Fruit fly (Drosophila melanogaster) whole organism, embryonic: ENCODE results near the gene CG2617.

ENCODE experiments used
- Adf1 ChIP-seq: fragments of 200-800 bp; sonication (Bioruptor generic); IDR thresholded peaks from 2 replicates; pipeline ENCODE4 v1.3.6; 2022; ENCODE audit warnings: missing biosample characterization, missing genetic modification characterization
- Aef1 ChIP-seq: fragments of 200-800 bp; sonication (Bioruptor generic); IDR thresholded peaks from 3 replicates; pipeline ENCODE4 v1.3.6; 2022; ENCODE audit warnings: missing biosample characterization, missing genetic modification characterization
- Bgb ChIP-seq: fragments of 200-800 bp; sonication (Bioruptor generic); IDR thresholded peaks from 2 replicates; pipeline ENCODE4 v1.3.6; 2022; ENCODE audit warnings: missing biosample characterization, missing genetic modification characterization; ENCODE audit not compliant: partially characterized antibody
- C15 ChIP-seq: fragments of 200-800 bp; sonication (Bioruptor generic); IDR thresholded peaks from 3 replicates; pipeline ENCODE4 v1.3.6; 2022; ENCODE audit warnings: missing biosample characterization, missing genetic modification characterization
- CG10366 ChIP-seq: fragments of 200-800 bp; sonication (Bioruptor generic); IDR thresholded peaks from 2 replicates; pipeline ENCODE4 v1.3.6; 2022; ENCODE audit warnings: missing biosample characterization, missing genetic modification characterization
- CG10431 ChIP-seq: fragments of 200-800 bp; sonication (Bioruptor generic); optimal IDR thresholded peaks from 3 replicates; lab custom pipeline; 2018; ENCODE audit warnings: missing biosample characterization, mild to moderate bottlenecking, missing genetic modification characterization
- CG11398 ChIP-seq: fragments of 200-800 bp; sonication (Bioruptor generic); optimal IDR thresholded peaks from 2 replicates; lab custom pipeline; 2016; ENCODE audit warnings: missing biosample characterization, missing genetic modification characterization
- CG12299 ChIP-seq: fragments of 200-800 bp; sonication (Bioruptor generic); optimal IDR thresholded peaks from 2 replicates; lab custom pipeline; 2018; ENCODE audit warnings: missing biosample characterization, mild to moderate bottlenecking, missing genetic modification characterization
- CG13894 ChIP-seq: fragments of 200-800 bp; sonication (Bioruptor generic); optimal IDR thresholded peaks from 3 replicates; lab custom pipeline; 2018; ENCODE audit warnings: missing biosample characterization, mild to moderate bottlenecking, missing genetic modification characterization, moderate library complexity
- CG14441 ChIP-seq: fragments of 200-800 bp; sonication (Bioruptor generic); IDR thresholded peaks from 2 replicates; pipeline ENCODE4 v1.3.6; 2022; ENCODE audit warnings: missing biosample characterization, missing genetic modification characterization
- CG15479 ChIP-seq: fragments of 200-800 bp; sonication (Bioruptor generic); optimal IDR thresholded peaks from 3 replicates; lab custom pipeline; 2019; ENCODE audit warnings: missing biosample characterization, mild to moderate bottlenecking, missing genetic modification characterization, moderate library complexity
- CG15601 ChIP-seq: fragments of 200-800 bp; sonication (Bioruptor generic); optimal IDR thresholded peaks from 3 replicates; lab custom pipeline; 2019; ENCODE audit warnings: missing biosample characterization, mild to moderate bottlenecking, missing genetic modification characterization, moderate library complexity
- CG1603 ChIP-seq: fragments of 200-800 bp; sonication (Bioruptor generic); optimal IDR thresholded peaks from 2 replicates; lab custom pipeline; 2019; ENCODE audit warnings: missing biosample characterization, mild to moderate bottlenecking, missing genetic modification characterization, moderate library complexity
- CG16815 ChIP-seq: fragments of 200-800 bp; sonication (Bioruptor generic); optimal IDR thresholded peaks from 3 replicates; lab custom pipeline; 2017; ENCODE audit warnings: missing biosample characterization, mild to moderate bottlenecking, missing genetic modification characterization
- CG17328 ChIP-seq: fragments of 200-800 bp; sonication (Bioruptor generic); IDR thresholded peaks from 2 replicates; pipeline ENCODE4 v1.3.6; 2022; ENCODE audit warnings: missing biosample characterization, missing genetic modification characterization
- CG17361 ChIP-seq: fragments of 200-800 bp; sonication (Bioruptor generic); IDR thresholded peaks from 3 replicates; pipeline ENCODE4 v1.3.6; 2022; ENCODE audit warnings: missing biosample characterization, missing genetic modification characterization
- CG17612 ChIP-seq: fragments of 200-800 bp; sonication (Bioruptor generic); IDR thresholded peaks from 2 replicates; pipeline ENCODE4 v1.3.6; 2022; ENCODE audit warnings: missing biosample characterization, missing genetic modification characterization
- CG18599 ChIP-seq: fragments of 200-800 bp; sonication (Bioruptor generic); optimal IDR thresholded peaks from 3 replicates; lab custom pipeline; 2017; ENCODE audit warnings: missing biosample characterization, missing genetic modification characterization, mild to moderate bottlenecking, moderate library complexity, missing genetic modification reagents
- CG2129 ChIP-seq: fragments of 200-800 bp; sonication (Bioruptor generic); IDR thresholded peaks from 2 replicates; pipeline ENCODE4 v1.3.6; 2022; ENCODE audit warnings: missing biosample characterization, missing genetic modification characterization; ENCODE audit not compliant: partially characterized antibody
- CG33213 ChIP-seq: fragments of 200-800 bp; sonication (Bioruptor generic); optimal IDR thresholded peaks from 3 replicates; lab custom pipeline; 2016; ENCODE audit warnings: missing biosample characterization, missing genetic modification characterization
- CG5180 ChIP-seq: fragments of 200-800 bp; sonication (Bioruptor generic); optimal IDR thresholded peaks from 3 replicates; lab custom pipeline; 2017; ENCODE audit warnings: missing biosample characterization, missing genetic modification characterization, mild to moderate bottlenecking, moderate library complexity, missing genetic modification reagents
- CG6254 ChIP-seq: fragments of 200-800 bp; sonication (Bioruptor generic); optimal IDR thresholded peaks from 3 replicates; lab custom pipeline; 2017; ENCODE audit warnings: mild to moderate bottlenecking, missing biosample characterization, missing genetic modification reagents, missing genetic modification characterization
- CG6813 ChIP-seq: fragments of 200-800 bp; sonication (Bioruptor generic); optimal IDR thresholded peaks from 2 replicates; lab custom pipeline; 2017; ENCODE audit warnings: missing biosample characterization, missing genetic modification characterization, mild to moderate bottlenecking, moderate library complexity, missing genetic modification reagents
- CG7786 ChIP-seq: fragments of 200-800 bp; sonication (Bioruptor generic); optimal IDR thresholded peaks from 2 replicates; lab custom pipeline; 2016; ENCODE audit warnings: missing biosample characterization, missing genetic modification characterization
- CG8290 ChIP-seq, 3 experiments: fragments of 200-800 bp; sonication (Bioruptor generic); optimal IDR thresholded peaks; 2 replicates each; lab custom pipeline; 2016 to 2019; ENCODE audit warnings: missing biosample characterization in 3 of 3, missing genetic modification characterization in 3 of 3, mild to moderate bottlenecking in 2 of 3, moderate library complexity in 1 of 3
- Dfd ChIP-seq, 2 experiments: fragments of >200 bp; optimal IDR thresholded peaks; 2 replicates each; lab custom pipeline; 2017; ENCODE audit warnings: missing biosample characterization in 2 of 2, missing genetic modification characterization in 2 of 2
- Dip3 ChIP-seq: fragments of 200-800 bp; sonication (Bioruptor generic); optimal IDR thresholded peaks from 3 replicates; lab custom pipeline; 2016; ENCODE audit warnings: missing biosample characterization, missing genetic modification characterization
- Dp ChIP-seq: fragments of 200-800 bp; sonication (Bioruptor generic); optimal IDR thresholded peaks from 2 replicates; lab custom pipeline; 2018; ENCODE audit warnings: missing biosample characterization, mild to moderate bottlenecking, missing genetic modification characterization, moderate library complexity
- Ets97D ChIP-seq: fragments of 200-800 bp; sonication (Bioruptor generic); optimal IDR thresholded peaks from 3 replicates; lab custom pipeline; 2016; ENCODE audit warnings: missing biosample characterization, missing genetic modification characterization
- Hr3 ChIP-seq: fragments of 200-800 bp; sonication (Bioruptor generic); optimal IDR thresholded peaks from 3 replicates; lab custom pipeline; 2016; ENCODE audit warnings: missing biosample characterization, missing genetic modification characterization
- Hr51 ChIP-seq, 2 experiments: fragments of 200-800 bp; sonication (Bioruptor generic); optimal IDR thresholded peaks; 2 replicates in 1 of 2; 3 replicates in 1 of 2; lab custom pipeline; 2016 to 2018; ENCODE audit warnings: missing biosample characterization in 2 of 2, missing genetic modification characterization in 2 of 2, mild to moderate bottlenecking in 1 of 2, moderate library complexity in 1 of 2
- Lim3 ChIP-seq: fragments of 200-800 bp; sonication (Bioruptor generic); IDR thresholded peaks from 2 replicates; pipeline ENCODE4 v1.3.6; 2022; ENCODE audit warnings: missing biosample characterization, missing genetic modification characterization
- MBD-R2 ChIP-seq: fragments of 200-800 bp; sonication (Bioruptor generic); IDR thresholded peaks from 2 replicates; pipeline ENCODE4 v1.3.6; 2022; ENCODE audit warnings: missing biosample characterization, missing genetic modification characterization
- Myb ChIP-seq: fragments of 200-800 bp; sonication (Bioruptor generic); optimal IDR thresholded peaks from 2 replicates; lab custom pipeline; 2016; ENCODE audit warnings: missing biosample characterization, missing genetic modification characterization
- Oaz ChIP-seq: fragments of 200-800 bp; sonication (Bioruptor generic); IDR thresholded peaks from 2 replicates; pipeline ENCODE4 v1.3.6; 2022; ENCODE audit warnings: missing biosample characterization, missing genetic modification characterization
- Scr ChIP-seq: fragments of 200-800 bp; sonication (Bioruptor generic); IDR thresholded peaks from 2 replicates; pipeline ENCODE4 v1.3.6; 2022; ENCODE audit warnings: missing biosample characterization, missing genetic modification characterization; ENCODE audit not compliant: partially characterized antibody
- Side ChIP-seq: fragments of 200-800 bp; sonication (Bioruptor generic); optimal IDR thresholded peaks from 2 replicates; lab custom pipeline; 2016; ENCODE audit warnings: missing biosample characterization, missing genetic modification characterization
- Xbp1 ChIP-seq: fragments of 200-800 bp; sonication (Bioruptor generic); optimal IDR thresholded peaks from 3 replicates; lab custom pipeline; 2016; ENCODE audit warnings: missing biosample characterization, mild to moderate bottlenecking, missing genetic modification characterization
- dan ChIP-seq: fragments of 200-800 bp; sonication (Bioruptor generic); IDR thresholded peaks from 2 replicates; pipeline ENCODE4 v1.3.6; 2022; ENCODE audit warnings: missing biosample characterization, missing genetic modification characterization
- eyg ChIP-seq: fragments of 200-800 bp; sonication (Bioruptor generic); optimal IDR thresholded peaks from 3 replicates; lab custom pipeline; 2016; ENCODE audit warnings: missing biosample characterization, missing genetic modification characterization
- grau ChIP-seq: fragments of 200-800 bp; optimal IDR thresholded peaks from 3 replicates; lab custom pipeline; 2019; ENCODE audit warnings: missing biosample characterization, mild to moderate bottlenecking, missing genetic modification characterization, moderate library complexity
- hkb ChIP-seq, 2 experiments: fragments of 200-800 bp in 1 of 2; fragments of >200 bp in 1 of 2; sonication (Bioruptor generic) in 1 of 2; IDR thresholded peaks in 1 of 2; optimal IDR thresholded peaks in 1 of 2; 2 replicates each; pipeline versions ENCODE4 v1.3.6 to Lab custom; 2017 to 2022; ENCODE audit warnings: missing biosample characterization in 1 of 2, missing genetic modification characterization in 1 of 2
- kah ChIP-seq: fragments of 200-800 bp; sonication (Bioruptor generic); optimal IDR thresholded peaks from 2 replicates; lab custom pipeline; 2018; ENCODE audit warnings: missing biosample characterization, mild to moderate bottlenecking, missing genetic modification characterization
- mam ChIP-seq: fragments of 200-800 bp; sonication (Bioruptor generic); optimal IDR thresholded peaks from 3 replicates; lab custom pipeline; 2016; ENCODE audit warnings: missing biosample characterization, missing genetic modification characterization
- onecut ChIP-seq: fragments of 200-800 bp; sonication (Bioruptor generic); IDR thresholded peaks from 2 replicates; pipeline ENCODE4 v1.3.6; 2022; ENCODE audit warnings: missing biosample characterization, missing genetic modification characterization
- otp ChIP-seq: fragments of 200-800 bp; sonication (Bioruptor generic); IDR thresholded peaks from 3 replicates; pipeline ENCODE4, ENCODE4 v1.3.6; 2022; ENCODE audit warnings: missing biosample characterization, missing genetic modification characterization
- pros ChIP-seq: fragments of 200-800 bp; sonication (Bioruptor generic); optimal IDR thresholded peaks from 3 replicates; lab custom pipeline; 2019; ENCODE audit warnings: missing biosample characterization, mild to moderate bottlenecking, missing genetic modification characterization, moderate library complexity
- shn ChIP-seq: fragments of 200-800 bp; sonication (Bioruptor generic); optimal IDR thresholded peaks from 3 replicates; lab custom pipeline; 2016; ENCODE audit warnings: missing biosample characterization, missing genetic modification characterization
- sna ChIP-seq: fragments of 200-800 bp; sonication (Bioruptor generic); IDR thresholded peaks from 2 replicates; pipeline ENCODE4 v1.3.6; 2022; ENCODE audit warnings: missing biosample characterization, missing genetic modification characterization; ENCODE audit not compliant: partially characterized antibody
- tgo ChIP-seq: fragments of 200-800 bp; sonication (Bioruptor generic); IDR thresholded peaks from 3 replicates; pipeline ENCODE4 v1.3.6; 2022; ENCODE audit warnings: missing biosample characterization, missing genetic modification characterization

Gene CG2617

DNA sequence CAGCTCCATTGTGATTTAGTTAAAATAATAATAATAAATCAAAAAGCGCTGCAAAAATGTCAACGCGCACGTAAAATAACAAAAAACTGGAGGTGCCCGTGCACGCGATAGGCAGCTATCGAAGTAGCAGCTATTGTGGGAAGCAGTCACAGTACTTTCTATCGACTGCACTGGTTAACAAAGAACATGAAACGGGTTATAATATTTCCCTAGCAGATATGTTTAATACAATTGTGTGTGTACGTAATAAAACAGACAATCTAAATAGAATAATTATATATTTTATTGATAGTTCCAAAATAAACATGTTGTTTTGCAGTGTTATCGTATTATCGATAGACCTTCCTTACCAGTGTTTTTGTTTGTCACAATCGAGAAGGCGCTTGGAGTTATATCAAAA is 6.3 kb upstream of the CG2617 start, which contains the start of the genes CG31678 and IKKepsilon (continued):
- no peak for TF ChIP-seq Dip3 (GFP tag; lab: Kevin White, UChicago)
- TF ChIP-seq CG8290 (GFP tag; optimal IDR thresholded peaks at IDR 0.05; lab: Kevin White, UChicago), result peak; percentile 2
- no peak for TF ChIP-seq CG8290 (tag; optimal IDR thresholded peaks at IDR 0.05; lab: Kevin White, UChicago)
- peak; percentile 21 for TF ChIP-seq CG12299 (tag; lab: Kevin White, UChicago)
- no peak for TF ChIP-seq Adf1
- TF ChIP-seq onecut (GFP tag; lab: Robert Waterston, UW), result no peak
- TF ChIP-seq dan, result no peak
- TF ChIP-seq CG15601 (tag; lab: Kevin White, UChicago), result no peak
- peak; percentile 29 for TF ChIP-seq Dp
- TF ChIP-seq CG6813 (GFP tag; lab: Kevin White, UChicago), result no peak
- TF ChIP-seq Hr3 (GFP tag; lab: Kevin White, UChicago), result peak; percentile 34
- TF ChIP-seq CG5180 (GFP tag; lab: Kevin White, UChicago), result no peak
- TF ChIP-seq Side (GFP tag; lab: Kevin White, UChicago), result no peak
- TF ChIP-seq Xbp1, result peak; percentile 61
- no peak for TF ChIP-seq CG33213 (GFP tag; lab: Kevin White, UChicago)
- TF ChIP-seq Scr, result peak; percentile 93
- TF ChIP-seq CG14441, result no peak
- no peak for TF ChIP-seq Oaz
- TF ChIP-seq C15 (GFP tag; lab: Robert Waterston, UW), result no peak
- TF ChIP-seq CG10431, result no peak
- TF ChIP-seq Myb (GFP tag; lab: Kevin White, UChicago), result no peak
- peak; percentile 90 for TF ChIP-seq sna (GFP tag; lab: Robert Waterston, UW)
- TF ChIP-seq grau (tag; lab: Kevin White, UChicago), result peak; percentile 58
- TF ChIP-seq Hr51 (GFP tag; optimal IDR thresholded peaks at IDR 0.05; lab: Kevin White, UChicago), result peak in 1 of 2 experiments; percentile 2
- no peak for TF ChIP-seq Lim3
- peak; percentile 94 for TF ChIP-seq Bgb
- 0 out of 2 replicates have a peak, but pooled peaks have one; percentile 15 for TF ChIP-seq CG17328 (GFP tag; lab: Robert Waterston, UW)
- no peak for TF ChIP-seq pros (GFP tag; lab: Kevin White, UChicago)
- peak; percentile 10 for TF ChIP-seq mam (GFP tag; lab: Kevin White, UChicago)
- no peak for TF ChIP-seq otp (GFP tag; lab: Robert Waterston, UW)
- no peak for TF ChIP-seq hkb (optimal IDR thresholded peaks at IDR 0.05; lab: Kevin White, UChicago)
- no peak for TF ChIP-seq hkb (GFP tag; IDR thresholded peaks at IDR 0.05; lab: Robert Waterston, UW)
- no peak for TF ChIP-seq eyg (GFP tag; lab: Kevin White, UChicago)
- TF ChIP-seq tgo, result no peak
- peak; percentile 17; the same call in 1 of the 2 replicates for TF ChIP-seq CG10366 (GFP tag; lab: Robert Waterston, UW)
- TF ChIP-seq CG17612 (GFP tag; lab: Robert Waterston, UW), result no peak
- no peak for TF ChIP-seq CG7786
- no peak; the same call in 2 of the 3 replicates for TF ChIP-seq CG17361
- TF ChIP-seq Aef1 (GFP tag; lab: Robert Waterston, UW), result 0 out of 3 replicates have a peak, but pooled peaks have one; percentile 15
- TF ChIP-seq Ets97D (GFP tag; lab: Kevin White, UChicago), result peak; percentile 26
- TF ChIP-seq CG18599, result no peak
- TF ChIP-seq CG13894 (tag; lab: Kevin White, UChicago), result no peak
- no peak for TF ChIP-seq CG6254 (GFP tag; lab: Kevin White, UChicago)
- TF ChIP-seq MBD-R2 (GFP tag; lab: Robert Waterston, UW), result peak; percentile 93
- TF ChIP-seq CG15479 (GFP tag; lab: Kevin White, UChicago), result no peak
- no peak for TF ChIP-seq CG16815 (GFP tag; lab: Kevin White, UChicago)
- peak; percentile 73 for TF ChIP-seq CG2129 (GFP tag; lab: Robert Waterston, UW)
- TF ChIP-seq CG1603 (tag; lab: Kevin White, UChicago), result peak; percentile 64
- TF ChIP-seq CG11398, result no peak
- no peak for TF ChIP-seq shn (GFP tag; lab: Kevin White, UChicago)
- TF ChIP-seq Dfd (GFP tag; optimal IDR thresholded peaks at IDR 0.05; lab: Kevin White, UChicago), result no peak
- TF ChIP-seq kah (GFP tag; lab: Kevin White, UChicago), result no peak
